Worm (Caenorhabditis elegans) whole organism, L3 larva: ENCODE measurements around the gene mdt-19.

Source experiments
- aly-2 ChIP-seq: fragments of 150-350 bp; optimal IDR thresholded peaks from 2 replicates; lab custom pipeline; 2014; ENCODE audit warnings: missing biosample characterization, missing genetic modification characterization
- elt-2 ChIP-seq: sonication (generic microtip); optimal IDR thresholded peaks from 2 replicates; lab custom pipeline; 2016; ENCODE audit warnings: missing genetic modification reagents, mild to moderate bottlenecking, missing genetic modification characterization, missing compliant biosample characterization
- fos-1 ChIP-seq: fragments of 150-350 bp; optimal IDR thresholded peaks from 2 replicates; lab custom pipeline; 2014; ENCODE audit warnings: missing biosample characterization, missing genetic modification characterization
- hmg-11 ChIP-seq: sonication (generic microtip); optimal IDR thresholded peaks from 2 replicates; lab custom pipeline; 2016; ENCODE audit warnings: missing genetic modification characterization, missing compliant biosample characterization
- mdl-1 ChIP-seq: fragments of 150-350 bp; optimal IDR thresholded peaks from 2 replicates; lab custom pipeline; 2014; ENCODE audit warnings: missing biosample characterization, missing genetic modification characterization
- nfya-1 ChIP-seq: sonication (generic microtip); optimal IDR thresholded peaks from 2 replicates; lab custom pipeline; 2017; ENCODE audit warnings: missing genetic modification characterization, mild to moderate bottlenecking, missing compliant biosample characterization, antibody characterized with exemption, moderate library complexity; ENCODE audit not compliant: insufficient read depth
- nhr-12 ChIP-seq: fragments of 150-350 bp; optimal IDR thresholded peaks from 2 replicates; lab custom pipeline; 2014; ENCODE audit warnings: missing biosample characterization, missing genetic modification characterization
- nhr-237 ChIP-seq: fragments of 150-350 bp; optimal IDR thresholded peaks from 2 replicates; lab custom pipeline; 2014; ENCODE audit warnings: missing biosample characterization, missing genetic modification characterization
- nhr-28 ChIP-seq: fragments of 150-350 bp; optimal IDR thresholded peaks from 2 replicates; lab custom pipeline; 2014; ENCODE audit warnings: missing biosample characterization, missing genetic modification characterization
- nhr-77 ChIP-seq: fragments of 150-350 bp; optimal IDR thresholded peaks from 2 replicates; lab custom pipeline; 2014; ENCODE audit warnings: missing biosample characterization, missing genetic modification characterization
- ztf-4 ChIP-seq: fragments of 150-350 bp; optimal IDR thresholded peaks from 2 replicates; lab custom pipeline; 2014; ENCODE audit warnings: missing biosample characterization, missing genetic modification characterization

ce11 chrIII:2561410-2561809, 36.4 kb upstream of the mdt-19 start, which contains the start of gene nhr-239:
- TF ChIP-seq ztf-4 (tag; lab: Kevin White, UChicago) (no peak), hmg-11 (tag; lab: Kevin White, UChicago) (no peak), nhr-12 (tag; lab: Kevin White, UChicago) (no peak), nhr-77 (tag; lab: Kevin White, UChicago) (no peak), nfya-1 (no peak), nhr-28 (tag; lab: Kevin White, UChicago) (no peak), mdl-1 (tag; lab: Kevin White, UChicago) (no peak), fos-1 (tag; lab: Kevin White, UChicago) (no peak), elt-2 (tag; lab: Kevin White, UChicago) (no peak), aly-2 (no peak), nhr-237 (no peak)
